Fruit fly (Drosophila melanogaster) whole organism, pupa: ENCODE results near the gene isoQC.

Source experiments
- CG10348 ChIP-seq: fragments of 200-800 bp; sonication (Bioruptor generic); IDR thresholded peaks from 2 replicates; pipeline ENCODE4 v1.3.6; 2022; ENCODE audit warnings: missing biosample characterization, missing genetic modification characterization
- CG12605 ChIP-seq: fragments of 200-800 bp; sonication (Bioruptor generic); IDR thresholded peaks from 2 replicates; pipeline ENCODE4 v1.3.6; 2022; ENCODE audit warnings: missing biosample characterization, missing genetic modification characterization
- CG13204 ChIP-seq: fragments of 200-800 bp; sonication (Bioruptor generic); optimal IDR thresholded peaks from 2 replicates; lab custom pipeline; 2018; ENCODE audit warnings: missing biosample characterization, mild to moderate bottlenecking, missing genetic modification characterization, moderate library complexity
- CG14655 ChIP-seq: fragments of 200-800 bp; sonication (Bioruptor generic); optimal IDR thresholded peaks from 3 replicates; lab custom pipeline; 2017; ENCODE audit warnings: mild to moderate bottlenecking, missing biosample characterization, missing genetic modification reagents, missing genetic modification characterization
- CG15710 ChIP-seq: fragments of 200-800 bp; sonication (Bioruptor generic); optimal IDR thresholded peaks from 2 replicates; lab custom pipeline; 2018; ENCODE audit warnings: missing biosample characterization, mild to moderate bottlenecking, missing genetic modification characterization, moderate library complexity
- CG17806 ChIP-seq: fragments of 200-800 bp; sonication (Bioruptor generic); optimal IDR thresholded peaks from 2 replicates; lab custom pipeline; 2018; ENCODE audit warnings: missing biosample characterization, mild to moderate bottlenecking, missing genetic modification characterization, moderate library complexity
- CG32121 ChIP-seq: fragments of 200-800 bp; sonication (Bioruptor generic); IDR thresholded peaks from 2 replicates; pipeline ENCODE4 v1.3.6; 2022; ENCODE audit warnings: missing biosample characterization, missing genetic modification characterization
- CG34367 ChIP-seq: fragments of 200-800 bp; sonication (Bioruptor generic); optimal IDR thresholded peaks from 2 replicates; lab custom pipeline; 2018; ENCODE audit warnings: missing biosample characterization, mild to moderate bottlenecking, missing genetic modification characterization
- CG4496 ChIP-seq: fragments of 200-800 bp; sonication (Bioruptor generic); IDR thresholded peaks from 3 replicates; pipeline ENCODE4 v1.3.6; 2022; ENCODE audit warnings: missing biosample characterization, missing genetic modification characterization
- CG8159 ChIP-seq: fragments of 200-800 bp; sonication (Bioruptor generic); optimal IDR thresholded peaks from 3 replicates; lab custom pipeline; 2018; ENCODE audit warnings: missing biosample characterization, mild to moderate bottlenecking, missing genetic modification characterization, moderate library complexity
- CG8301 ChIP-seq: fragments of 200-800 bp; sonication (Bioruptor generic); optimal IDR thresholded peaks from 2 replicates; lab custom pipeline; 2018; ENCODE audit warnings: missing biosample characterization, mild to moderate bottlenecking, missing genetic modification characterization
- CG9948 ChIP-seq: fragments of 200-800 bp; sonication (Bioruptor generic); optimal IDR thresholded peaks from 2 replicates; lab custom pipeline; 2018; ENCODE audit warnings: missing biosample characterization, mild to moderate bottlenecking, missing genetic modification characterization, moderate library complexity
- D1 ChIP-seq: fragments of 200-800 bp; sonication (Bioruptor generic); optimal IDR thresholded peaks from 2 replicates; lab custom pipeline; 2018; ENCODE audit warnings: missing biosample characterization, mild to moderate bottlenecking, missing genetic modification characterization, moderate library complexity
- EcR ChIP-seq: fragments of 200-800 bp; sonication (Bioruptor generic); optimal IDR thresholded peaks from 3 replicates; lab custom pipeline; 2019; ENCODE audit warnings: missing biosample characterization, missing genetic modification characterization, mild to moderate bottlenecking, moderate library complexity, missing genetic modification reagents
- Ets98B ChIP-seq: fragments of 200-800 bp; sonication (Bioruptor generic); IDR thresholded peaks from 2 replicates; pipeline ENCODE4 v1.3.6; 2022; ENCODE audit warnings: missing biosample characterization, missing genetic modification characterization
- Pif1A ChIP-seq: fragments of 200-800 bp; sonication (Bioruptor generic); optimal IDR thresholded peaks from 3 replicates; lab custom pipeline; 2016; ENCODE audit warnings: missing biosample characterization, missing genetic modification characterization
- Pif1B ChIP-seq: fragments of 200-800 bp; sonication (Bioruptor generic); optimal IDR thresholded peaks from 3 replicates; lab custom pipeline; 2016; ENCODE audit warnings: missing biosample characterization, missing genetic modification characterization
- Snoo ChIP-seq: fragments of 200-800 bp; sonication (Bioruptor generic); optimal IDR thresholded peaks from 3 replicates; lab custom pipeline; 2017; ENCODE audit warnings: missing biosample characterization, mild to moderate bottlenecking, missing genetic modification characterization, inconsistent platforms
- fd96Ca ChIP-seq: fragments of 200-800 bp; sonication (Bioruptor generic); IDR thresholded peaks from 3 replicates; pipeline ENCODE4 v1.3.6; 2022; ENCODE audit warnings: missing biosample characterization, missing genetic modification characterization
- gl ChIP-seq: fragments of 200-800 bp; sonication (Bioruptor generic); optimal IDR thresholded peaks from 2 replicates; lab custom pipeline; 2018; ENCODE audit warnings: missing biosample characterization, mild to moderate bottlenecking, missing genetic modification characterization
- rn ChIP-seq: fragments of 200-800 bp; sonication (Bioruptor generic); IDR thresholded peaks from 2 replicates; pipeline ENCODE4 v1.3.6; 2022; ENCODE audit warnings: missing biosample characterization, missing genetic modification characterization

The isoQC gene

dm6 chr3L:20474789-20475208 is 533 bp downstream of the isoQC start:
- no peak for TF ChIP-seq CG13204 (GFP tag; lab: Kevin White, UChicago)
- TF ChIP-seq CG17806 (tag; lab: Kevin White, UChicago) = peak; percentile 84
- TF ChIP-seq D1 = peak; percentile 75
- TF ChIP-seq gl = peak; percentile 47
- TF ChIP-seq Ets98B (GFP tag; lab: Robert Waterston, UW) = no peak
- TF ChIP-seq rn (GFP tag; lab: Robert Waterston, UW) = no peak
- no peak for TF ChIP-seq CG12605 (GFP tag; lab: Robert Waterston, UW)
- peak; percentile 73 for TF ChIP-seq CG15710 (tag; lab: Kevin White, UChicago)
- no peak for TF ChIP-seq CG4496 (GFP tag; lab: Robert Waterston, UW)
- no peak for TF ChIP-seq fd96Ca (GFP tag; lab: Robert Waterston, UW)
- peak; percentile 64 for TF ChIP-seq CG9948 (tag; lab: Kevin White, UChicago)
- peak; percentile 83 for TF ChIP-seq CG14655 (GFP tag; lab: Kevin White, UChicago)
- TF ChIP-seq Snoo = peak; percentile 83
- peak; percentile 90 for TF ChIP-seq Pif1A (GFP tag; lab: Kevin White, UChicago)
- TF ChIP-seq CG8301 (tag; lab: Kevin White, UChicago) = peak; percentile 81
- TF ChIP-seq CG8159 = peak; percentile 80
- TF ChIP-seq EcR = no peak
- TF ChIP-seq Pif1B (GFP tag; lab: Kevin White, UChicago) = peak; percentile 83
- TF ChIP-seq CG34367 (tag; lab: Kevin White, UChicago) = peak; percentile 59

DNA sequence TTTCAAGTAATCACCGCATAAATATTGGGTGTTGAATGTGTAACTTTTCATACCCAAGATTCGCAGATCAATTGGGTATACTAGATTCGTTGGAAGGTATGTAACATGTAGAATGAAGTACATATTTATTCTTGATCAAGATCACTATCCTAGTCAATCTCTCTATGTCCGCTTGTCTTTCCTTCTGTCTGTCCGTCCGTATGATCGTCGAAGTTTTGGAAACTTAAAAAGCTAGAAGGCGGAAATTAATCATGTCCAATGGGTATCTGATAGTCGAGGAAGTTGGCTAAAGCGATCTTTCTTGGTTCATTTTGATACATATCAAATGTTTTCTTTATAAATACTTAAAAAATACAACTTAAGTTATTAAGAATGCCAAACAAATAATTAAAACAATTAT is 13.4 kb downstream of the isoQC start:
- TF ChIP-seq CG14655 (GFP tag; lab: Kevin White, UChicago) = no peak
- no peak for TF ChIP-seq CG12605 (GFP tag; lab: Robert Waterston, UW)
- no peak for TF ChIP-seq rn (GFP tag; lab: Robert Waterston, UW)
- no peak for TF ChIP-seq CG10348
- no peak for TF ChIP-seq CG17806 (tag; lab: Kevin White, UChicago)
- no peak for TF ChIP-seq Pif1B (GFP tag; lab: Kevin White, UChicago)
- TF ChIP-seq D1 = no peak
- no peak for TF ChIP-seq Snoo
- no peak for TF ChIP-seq CG8301 (tag; lab: Kevin White, UChicago)
- TF ChIP-seq CG32121 (GFP tag; lab: Robert Waterston, UW) = no peak
- no peak for TF ChIP-seq CG15710 (tag; lab: Kevin White, UChicago)
- no peak for TF ChIP-seq Ets98B (GFP tag; lab: Robert Waterston, UW)
- no peak for TF ChIP-seq CG4496 (GFP tag; lab: Robert Waterston, UW)
- no peak for TF ChIP-seq CG8159
- TF ChIP-seq fd96Ca (GFP tag; lab: Robert Waterston, UW) = no peak
- no peak for TF ChIP-seq Pif1A (GFP tag; lab: Kevin White, UChicago)
- TF ChIP-seq CG34367 (tag; lab: Kevin White, UChicago) = no peak

DNA sequence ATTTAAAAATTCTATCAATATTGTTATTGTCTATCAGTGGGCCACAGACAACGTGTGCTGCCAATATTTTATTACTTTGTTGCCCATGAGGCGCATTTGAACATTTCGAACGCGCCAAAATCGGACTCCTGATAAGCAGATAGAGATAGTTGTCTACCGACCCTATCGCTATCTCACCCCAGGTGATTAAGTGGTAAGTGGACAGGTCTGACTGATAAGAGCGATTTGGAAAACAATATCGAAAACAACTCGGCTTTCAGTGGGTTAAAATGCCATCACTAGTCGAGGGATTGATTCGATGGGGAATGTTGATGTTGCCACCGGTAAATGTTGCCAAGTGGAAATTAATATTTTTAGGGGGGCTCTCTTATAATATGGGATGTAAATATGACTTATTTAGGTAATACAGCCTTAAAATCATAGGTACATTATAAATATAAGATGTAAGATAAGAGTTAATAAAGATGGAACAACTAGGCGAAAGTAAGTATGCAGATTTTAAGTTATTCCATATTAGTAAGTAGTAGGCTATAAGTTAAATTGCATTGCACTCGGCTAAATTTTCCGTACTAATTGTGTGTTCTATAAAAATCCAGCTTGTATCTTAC is 17.4 kb downstream of the isoQC start, which contains the start of gene ND-39:
TSS of gene ND-39 (plus strand) at position 558 of the 608 bp plus-strand sequence.
- TF ChIP-seq CG10348 = no peak
- no peak for TF ChIP-seq CG8301 (tag; lab: Kevin White, UChicago)
- TF ChIP-seq CG13204 (GFP tag; lab: Kevin White, UChicago) = no peak

- TF ChIP-seq CG17806 (tag; lab: Kevin White, UChicago) (peak; percentile 85), Pif1B (GFP tag; lab: Kevin White, UChicago) (peak; percentile 84), CG13204 (GFP tag; lab: Kevin White, UChicago) (no peak), CG10348 (0 out of 2 replicates have a peak, but pooled peaks have one; percentile 7), CG9948 (tag; lab: Kevin White, UChicago) (peak; percentile 81), CG32121 (GFP tag; lab: Robert Waterston, UW) (peak; percentile 92), CG34367 (tag; lab: Kevin White, UChicago) (peak; percentile 83), CG8159 (peak; percentile 90), fd96Ca (GFP tag; lab: Robert Waterston, UW) (no peak), CG15710 (tag; lab: Kevin White, UChicago) (peak; percentile 89), CG8301 (tag; lab: Kevin White, UChicago) (peak; percentile 82), gl (peak; percentile 18), CG4496 (GFP tag; lab: Robert Waterston, UW) (peak; percentile 86), EcR (peak; percentile 36), Pif1A (GFP tag; lab: Kevin White, UChicago) (peak; percentile 83), Snoo (peak; percentile 89), D1 (peak; percentile 67), Ets98B (GFP tag; lab: Robert Waterston, UW) (peak; percentile 87), CG12605 (GFP tag; lab: Robert Waterston, UW) (peak; percentile 88), CG14655 (GFP tag; lab: Kevin White, UChicago) (peak; percentile 85), rn (GFP tag; lab: Robert Waterston, UW) (0 out of 2 replicates have a peak, but pooled peaks have one; percentile 35)
These were observed 19.4 kb downstream of the isoQC start for dm6 chr3L:20493417-20494261.

dm6 chr3L:20494262-20494601 is 20.0 kb downstream of the isoQC start:
- TF ChIP-seq Snoo = no peak
- TF ChIP-seq EcR = no peak
- TF ChIP-seq CG9948 (tag; lab: Kevin White, UChicago) = no peak
- TF ChIP-seq Ets98B (GFP tag; lab: Robert Waterston, UW) = peak; percentile 24
- no peak for TF ChIP-seq gl
- no peak for TF ChIP-seq Pif1B (GFP tag; lab: Kevin White, UChicago)
- no peak for TF ChIP-seq fd96Ca (GFP tag; lab: Robert Waterston, UW)
- peak; percentile 7 for TF ChIP-seq CG8301 (tag; lab: Kevin White, UChicago)
- no peak for TF ChIP-seq CG4496 (GFP tag; lab: Robert Waterston, UW)
- TF ChIP-seq CG32121 (GFP tag; lab: Robert Waterston, UW) = peak; percentile 23; the same call in 1 of the 2 replicates
